Fruit fly (Drosophila melanogaster) whole organism, embryonic: ENCODE data around the gene CG8891.

Experiments
- ATbp ChIP-seq: fragments of 200-800 bp; sonication (Bioruptor generic); optimal IDR thresholded peaks from 2 replicates; lab custom pipeline; 2017; ENCODE audit warnings: missing biosample characterization, mild to moderate bottlenecking, missing genetic modification characterization, missing genetic modification reagents
- Aef1 ChIP-seq: fragments of 200-800 bp; sonication (Bioruptor generic); IDR thresholded peaks from 3 replicates; pipeline ENCODE4 v1.3.6; 2022; ENCODE audit warnings: missing biosample characterization, missing genetic modification characterization
- B-H1 ChIP-seq: fragments of 200-800 bp; sonication (Bioruptor generic); IDR thresholded peaks from 3 replicates; pipeline ENCODE4 v1.3.6; 2022; ENCODE audit warnings: missing biosample characterization, missing genetic modification characterization
- Bdp1 ChIP-seq: fragments of 200-800 bp; sonication (Bioruptor generic); optimal IDR thresholded peaks from 3 replicates; lab custom pipeline; 2016; ENCODE audit warnings: missing biosample characterization, missing genetic modification characterization
- Bgb ChIP-seq: fragments of 200-800 bp; sonication (Bioruptor generic); IDR thresholded peaks from 2 replicates; pipeline ENCODE4 v1.3.6; 2022; ENCODE audit warnings: missing biosample characterization, missing genetic modification characterization; ENCODE audit not compliant: partially characterized antibody
- BtbVII ChIP-seq: fragments of 200-800 bp; sonication (Bioruptor generic); optimal IDR thresholded peaks from 3 replicates; lab custom pipeline; 2017; ENCODE audit warnings: missing biosample characterization, mild to moderate bottlenecking, missing genetic modification characterization
- CG10462 ChIP-seq: fragments of 200-800 bp; sonication (Bioruptor generic); optimal IDR thresholded peaks from 2 replicates; lab custom pipeline; 2016; ENCODE audit warnings: missing biosample characterization, missing genetic modification characterization
- CG10654 ChIP-seq: fragments of 200-800 bp; sonication (Bioruptor generic); optimal IDR thresholded peaks from 2 replicates; lab custom pipeline; 2016; ENCODE audit warnings: missing biosample characterization, missing genetic modification characterization
- CG10979 ChIP-seq: fragments of 200-800 bp; sonication (Bioruptor generic); optimal IDR thresholded peaks from 2 replicates; lab custom pipeline; 2018; ENCODE audit warnings: missing biosample characterization, mild to moderate bottlenecking, missing genetic modification characterization, moderate library complexity
- CG12391 ChIP-seq: fragments of 200-800 bp; sonication (Bioruptor generic); optimal IDR thresholded peaks from 3 replicates; lab custom pipeline; 2018; ENCODE audit warnings: missing biosample characterization, mild to moderate bottlenecking, missing genetic modification characterization, moderate library complexity
- CG15073 ChIP-seq: fragments of 200-800 bp; sonication (Bioruptor generic); optimal IDR thresholded peaks from 2 replicates; lab custom pipeline; 2016; ENCODE audit warnings: missing biosample characterization, missing genetic modification characterization
- CG1603 ChIP-seq: fragments of 200-800 bp; sonication (Bioruptor generic); optimal IDR thresholded peaks from 2 replicates; lab custom pipeline; 2019; ENCODE audit warnings: missing biosample characterization, mild to moderate bottlenecking, missing genetic modification characterization, moderate library complexity
- CG17612 ChIP-seq: fragments of 200-800 bp; sonication (Bioruptor generic); IDR thresholded peaks from 2 replicates; pipeline ENCODE4 v1.3.6; 2022; ENCODE audit warnings: missing biosample characterization, missing genetic modification characterization
- CG2116 ChIP-seq: fragments of 200-800 bp; sonication (Bioruptor generic); optimal IDR thresholded peaks from 3 replicates; lab custom pipeline; 2018; ENCODE audit warnings: missing biosample characterization, mild to moderate bottlenecking, missing genetic modification characterization
- CG2712 ChIP-seq: fragments of 200-800 bp; optimal IDR thresholded peaks from 3 replicates; lab custom pipeline; 2019; ENCODE audit warnings: missing biosample characterization, mild to moderate bottlenecking, missing genetic modification characterization, moderate library complexity
- CG33557 ChIP-seq: fragments of 200-800 bp; sonication (Bioruptor generic); optimal IDR thresholded peaks from 2 replicates; lab custom pipeline; 2019; ENCODE audit warnings: missing biosample characterization, mild to moderate bottlenecking, missing genetic modification characterization, moderate library complexity
- CG6272 ChIP-seq: fragments of 200-800 bp; sonication (Bioruptor generic); IDR thresholded peaks from 2 replicates; pipeline ENCODE4 v1.3.6; 2022; ENCODE audit warnings: missing biosample characterization, missing genetic modification characterization
- CG6689 ChIP-seq: fragments of 200-800 bp; sonication (Bioruptor generic); IDR thresholded peaks from 2 replicates; pipeline ENCODE4 v1.3.6; 2022; ENCODE audit warnings: missing biosample characterization, missing genetic modification characterization
- CG6791 ChIP-seq: fragments of 200-800 bp; sonication (Bioruptor generic); IDR thresholded peaks from 3 replicates; pipeline ENCODE4 v1.3.6; 2022; ENCODE audit warnings: missing biosample characterization, missing genetic modification characterization; ENCODE audit not compliant: partially characterized antibody
- CG7786 ChIP-seq: fragments of 200-800 bp; sonication (Bioruptor generic); optimal IDR thresholded peaks from 2 replicates; lab custom pipeline; 2016; ENCODE audit warnings: missing biosample characterization, missing genetic modification characterization
- CG9797 ChIP-seq: fragments of 200-800 bp; sonication (Bioruptor generic); optimal IDR thresholded peaks from 3 replicates; lab custom pipeline; 2018; ENCODE audit warnings: missing biosample characterization, mild to moderate bottlenecking, missing genetic modification characterization
- CG9932 ChIP-seq: fragments of 200-800 bp; sonication (Bioruptor generic); IDR thresholded peaks from 2 replicates; pipeline ENCODE4 v1.3.6; 2022; ENCODE audit warnings: missing biosample characterization, missing genetic modification characterization
- Deaf1 ChIP-seq: fragments of 200-800 bp; optimal IDR thresholded peaks from 3 replicates; lab custom pipeline; 2019; ENCODE audit warnings: missing biosample characterization, mild to moderate bottlenecking, missing genetic modification characterization, moderate library complexity
- Dip3 ChIP-seq: fragments of 200-800 bp; sonication (Bioruptor generic); optimal IDR thresholded peaks from 3 replicates; lab custom pipeline; 2016; ENCODE audit warnings: missing biosample characterization, missing genetic modification characterization
- E2f1 ChIP-seq: fragments of 200-800 bp; sonication (Bioruptor generic); IDR thresholded peaks from 2 replicates; pipeline ENCODE4 v1.3.6; 2022; ENCODE audit warnings: missing biosample characterization, missing genetic modification characterization
- Gug ChIP-seq: fragments of 200-800 bp; sonication (Bioruptor generic); IDR thresholded peaks from 4 replicates; pipeline ENCODE4 v1.3.6; 2022; ENCODE audit warnings: missing biosample characterization, missing genetic modification characterization
- H2.0 ChIP-seq: fragments of 200-800 bp; sonication (Bioruptor generic); IDR thresholded peaks from 2 replicates; pipeline ENCODE4 v1.3.6; 2022; ENCODE audit warnings: missing biosample characterization, missing genetic modification characterization
- Mad ChIP-seq: fragments of 200-800 bp; sonication (Bioruptor generic); optimal IDR thresholded peaks from 2 replicates; lab custom pipeline; 2016; ENCODE audit warnings: missing biosample characterization, missing genetic modification characterization
- NFAT ChIP-seq: fragments of 200-800 bp; sonication (Bioruptor generic); IDR thresholded peaks from 2 replicates; pipeline ENCODE4 v1.3.6; 2022; ENCODE audit warnings: missing biosample characterization, missing genetic modification characterization
- Poxn ChIP-seq: fragments of 200-800 bp; sonication (Bioruptor generic); IDR thresholded peaks from 2 replicates; pipeline ENCODE4 v1.3.6; 2022; ENCODE audit warnings: missing biosample characterization, missing genetic modification characterization
- Ptx1 ChIP-seq: fragments of 200-800 bp; sonication (Bioruptor generic); IDR thresholded peaks from 2 replicates; pipeline ENCODE4 v1.3.6; 2022; ENCODE audit warnings: missing biosample characterization, missing genetic modification characterization
- Spps ChIP-seq: fragments of 200-800 bp; sonication (Bioruptor generic); optimal IDR thresholded peaks from 2 replicates; lab custom pipeline; 2018; ENCODE audit warnings: missing biosample characterization, mild to moderate bottlenecking, missing genetic modification characterization
- ap ChIP-seq: fragments of 200-800 bp; sonication (Bioruptor generic); IDR thresholded peaks from 2 replicates; pipeline ENCODE4 v1.3.6; 2022; ENCODE audit warnings: missing biosample characterization, missing genetic modification characterization
- cad ChIP-seq: fragments of >200 bp; optimal IDR thresholded peaks from 2 replicates; lab custom pipeline; 2017; ENCODE audit warnings: missing biosample characterization, missing genetic modification characterization
- crp ChIP-seq, 2 experiments: fragments of 200-800 bp; sonication (Bioruptor generic); optimal IDR thresholded peaks; 2 replicates in 1 of 2; 3 replicates in 1 of 2; lab custom pipeline; 2017; ENCODE audit warnings: missing biosample characterization in 2 of 2, missing genetic modification characterization in 2 of 2, mild to moderate bottlenecking in 1 of 2, moderate library complexity in 1 of 2
- grn ChIP-seq: fragments of 200-800 bp; sonication (Bioruptor generic); optimal IDR thresholded peaks from 3 replicates; lab custom pipeline; 2017; ENCODE audit warnings: missing biosample characterization, missing genetic modification characterization
- gsb ChIP-seq: fragments of 200-800 bp; sonication (Bioruptor generic); IDR thresholded peaks from 2 replicates; pipeline ENCODE4 v1.3.6; 2022; ENCODE audit warnings: missing biosample characterization, missing genetic modification characterization
- gt ChIP-seq: fragments of 200-800 bp; sonication (Bioruptor generic); IDR thresholded peaks from 2 replicates; pipeline ENCODE4 v1.3.6; 2022; ENCODE audit warnings: missing biosample characterization, missing genetic modification characterization
- ham ChIP-seq: fragments of 200-800 bp; sonication (Bioruptor generic); IDR thresholded peaks from 2 replicates; pipeline ENCODE4 v1.3.6; 2022; ENCODE audit warnings: missing biosample characterization, missing genetic modification characterization
- kay ChIP-seq: fragments of 200-800 bp; sonication (Bioruptor generic); optimal IDR thresholded peaks from 2 replicates; lab custom pipeline; 2016; ENCODE audit warnings: missing biosample characterization, missing genetic modification characterization
- lov ChIP-seq, 2 experiments: fragments of 200-800 bp in 1 of 2; fragments of >200 bp in 1 of 2; sonication (Bioruptor generic) in 1 of 2; IDR thresholded peaks in 1 of 2; optimal IDR thresholded peaks in 1 of 2; 2 replicates in 1 of 2; 3 replicates in 1 of 2; pipeline versions ENCODE4 v1.3.6 to Lab custom; 2017 to 2022; ENCODE audit warnings: missing biosample characterization in 1 of 2, missing genetic modification characterization in 1 of 2
- oc ChIP-seq: fragments of 200-800 bp; sonication (Bioruptor generic); optimal IDR thresholded peaks from 2 replicates; lab custom pipeline; 2018; ENCODE audit warnings: missing biosample characterization, mild to moderate bottlenecking, missing genetic modification characterization, moderate library complexity
- pb ChIP-seq: fragments of 200-800 bp; sonication (Bioruptor generic); optimal IDR thresholded peaks from 3 replicates; lab custom pipeline; 2016; ENCODE audit warnings: missing biosample characterization, missing genetic modification characterization
- phol ChIP-seq: fragments of 200-800 bp; sonication (Bioruptor generic); optimal IDR thresholded peaks from 3 replicates; lab custom pipeline; 2018; ENCODE audit warnings: missing biosample characterization, mild to moderate bottlenecking, missing genetic modification characterization, moderate library complexity
- pnt ChIP-seq: fragments of 200-800 bp; sonication (Bioruptor generic); optimal IDR thresholded peaks from 3 replicates; lab custom pipeline; 2016; ENCODE audit warnings: missing biosample characterization, missing genetic modification characterization
- prd ChIP-seq, 3 experiments: fragments of >200 bp in 2 of 3; fragments of 200-800 bp in 1 of 3; sonication (Bioruptor generic) in 1 of 3; optimal IDR thresholded peaks in 2 of 3; IDR thresholded peaks in 1 of 3; 2 replicates in 2 of 3; 3 replicates in 1 of 3; pipeline versions ENCODE4 v1.3.6 to Lab custom; 2017 to 2022; ENCODE audit warnings: missing biosample characterization in 1 of 3, missing genetic modification characterization in 1 of 3
- tap ChIP-seq: fragments of 200-800 bp; optimal IDR thresholded peaks from 3 replicates; lab custom pipeline; 2019; ENCODE audit warnings: missing biosample characterization, mild to moderate bottlenecking, missing genetic modification characterization, moderate library complexity
- tgo ChIP-seq: fragments of 200-800 bp; sonication (Bioruptor generic); IDR thresholded peaks from 3 replicates; pipeline ENCODE4 v1.3.6; 2022; ENCODE audit warnings: missing biosample characterization, missing genetic modification characterization
- trh ChIP-seq: fragments of 200-800 bp; sonication (Bioruptor generic); optimal IDR thresholded peaks from 2 replicates; lab custom pipeline; 2016; ENCODE audit warnings: missing biosample characterization, missing genetic modification characterization

The CG8891 gene

dm6 chr2L:5004677-5005463 is 25.7 kb upstream of the CG8891 start (continued):
- TF ChIP-seq E2f1 (GFP tag; lab: Robert Waterston, UW) (peak; percentile 95), Gug (GFP tag; lab: Robert Waterston, UW) (peak; percentile 97), Aef1 (peak; percentile 96), cad (GFP tag; lab: Kevin White, UChicago) (no peak), CG7786 (peak; percentile 97), CG2712 (peak; percentile 94), pnt (peak; percentile 94), Bgb (GFP tag; lab: Robert Waterston, UW) (no peak), CG6791 (GFP tag; lab: Robert Waterston, UW) (no peak), CG1603 (tag; lab: Kevin White, UChicago) (peak; percentile 82), Deaf1 (tag; lab: Kevin White, UChicago) (peak; percentile 80), Ptx1 (GFP tag; lab: Robert Waterston, UW) (peak; percentile 97), CG10979 (tag; lab: Kevin White, UChicago) (peak; percentile 91), trh (peak; percentile 67), CG15073 (GFP tag; lab: Kevin White, UChicago) (peak; percentile 74), CG9797 (peak; percentile 40), gsb (GFP tag; lab: Robert Waterston, UW) (peak; percentile 91), CG2116 (GFP tag; lab: Kevin White, UChicago) (peak; percentile 57), pb (peak; percentile 90), CG10654 (GFP tag; lab: Kevin White, UChicago) (peak; percentile 91), CG10462 (GFP tag; lab: Kevin White, UChicago) (peak; percentile 86), CG12391 (tag; lab: Kevin White, UChicago) (peak; percentile 93), phol (peak; percentile 90), ap (GFP tag; lab: Robert Waterston, UW) (peak; percentile 94), CG33557 (GFP tag; lab: Kevin White, UChicago) (peak; percentile 67), gt (GFP tag; lab: Robert Waterston, UW) (peak; percentile 81), Poxn (GFP tag; lab: Robert Waterston, UW) (peak; percentile 85), CG6272 (GFP tag; lab: Robert Waterston, UW) (peak; percentile 94), grn (GFP tag; lab: Kevin White, UChicago) (peak; percentile 60), ham (GFP tag; lab: Robert Waterston, UW) (peak; percentile 75; the same call in 1 of the 2 replicates), prd (optimal IDR thresholded peaks at IDR 0.05; lab: Kevin White, UChicago) (no peak), prd (GFP tag; IDR thresholded peaks at IDR 0.05; lab: Robert Waterston, UW) (peak; percentile 98), H2.0 (GFP tag; lab: Robert Waterston, UW) (peak; percentile 93), B-H1 (GFP tag; lab: Robert Waterston, UW) (peak; percentile 90), ATbp (GFP tag; lab: Kevin White, UChicago) (peak; percentile 93), BtbVII (peak; percentile 93), lov (optimal IDR thresholded peaks at IDR 0.05; lab: Kevin White, UChicago) (no peak), lov (GFP tag; IDR thresholded peaks at IDR 0.05; lab: Robert Waterston, UW) (peak; percentile 91), oc (tag; lab: Kevin White, UChicago) (peak; percentile 94), Mad (GFP tag; lab: Kevin White, UChicago) (peak; percentile 90), Spps (peak; percentile 77), CG9932 (GFP tag; lab: Robert Waterston, UW) (peak; percentile 97), kay (GFP tag; lab: Kevin White, UChicago) (peak; percentile 87), Bdp1 (GFP tag; lab: Kevin White, UChicago) (peak; percentile 89), CG17612 (peak; percentile 93), crp (GFP tag; optimal IDR thresholded peaks at IDR 0.05; lab: Kevin White, UChicago) (peak in 1 of 2 experiments; percentile 48), CG6689 (GFP tag; lab: Robert Waterston, UW) (peak; percentile 95), Dip3 (peak; percentile 90), NFAT (GFP tag; lab: Robert Waterston, UW) (peak; percentile 92), tap (peak; percentile 92), tgo (GFP tag; lab: Robert Waterston, UW) (peak; percentile 95)
